Worm (Caenorhabditis elegans) whole organism, young adult: ENCODE measurements around the gene Y105C5A.1269.
"Not testable (repeated sequence)": the region's sequence is repeated elsewhere in the genome, so short reads cannot be mapped to it uniquely, and the experiment has no call there.

Experiments
- B0019.2 ChIP-seq: fragments of 200-800 bp; sonication (Bioruptor generic); conservative IDR thresholded peaks from 2 replicates; pipeline ENCODE4 v1.3.6; 2022; ENCODE audit warnings: missing genetic modification reagents, missing genetic modification characterization, missing compliant biosample characterization
- lin-54 ChIP-seq: fragments of 200-800 bp; sonication (Bioruptor generic); optimal IDR thresholded peaks from 2 replicates; lab custom pipeline; 2018; ENCODE audit warnings: mild to moderate bottlenecking, missing genetic modification characterization, missing compliant biosample characterization
- nfya-1 ChIP-seq: sonication (generic microtip); optimal IDR thresholded peaks from 2 replicates; lab custom pipeline; 2017; ENCODE audit warnings: antibody characterized with exemption, missing compliant biosample characterization, missing genetic modification characterization, borderline replicate concordance; ENCODE audit not compliant: insufficient read depth

DNA sequence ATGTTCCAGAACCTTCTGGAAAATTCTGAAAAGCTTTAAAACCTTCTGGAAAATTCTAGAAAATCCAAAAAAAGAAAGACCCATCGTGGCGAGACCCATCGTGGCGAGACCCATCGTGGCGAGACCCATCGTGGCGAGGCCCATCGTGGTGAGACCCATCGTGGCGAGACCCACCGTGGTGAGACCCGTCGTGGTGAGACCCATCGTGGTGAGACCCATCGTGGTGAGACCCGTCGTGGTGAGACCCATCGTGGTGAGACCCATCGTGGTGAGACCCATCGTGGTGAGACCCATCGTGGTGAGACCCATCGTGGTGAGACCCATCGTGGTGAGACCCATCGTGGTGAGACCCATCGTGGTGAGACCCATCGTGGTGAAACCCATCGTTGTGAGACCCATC lies 20.6 kb upstream of the Y105C5A.1269 start:
- not testable (repeated sequence) for TF ChIP-seq nfya-1 (tag; lab: Kevin White, UChicago); lin-54 (GFP tag; lab: Kevin White, UChicago); B0019.2 (GFP tag; lab: Robert Waterston, UW)
